Fruit fly (Drosophila melanogaster): ENCODE measurements around the gene CG8673.

dm6 chr2L:8083413-8083426 is 40.9 kb upstream of the CG8673 start, which contains the start of gene Bsg:
- TF ChIP-seq insv (optimal IDR thresholded peaks at IDR 0.05) (no peak), ttk (optimal IDR thresholded peaks at IDR 0.05) (no peak), Myc (optimal IDR thresholded peaks at IDR 0.05) (no peak)
